Worm (Caenorhabditis elegans): ENCODE data around the gene C37C3.12.

Gene C37C3.12

ce11 chrV:7847687-7848086 is 8.3 kb upstream of the C37C3.12 start:
- no peak for TF ChIP-seq unc-62 (GFP tag; optimal IDR thresholded peaks at IDR 0.05)
- no peak for TF ChIP-seq hmg-20 (GFP tag; IDR thresholded peaks at IDR 0.05)
- TF ChIP-seq lin-40 (tag; optimal IDR thresholded peaks at IDR 0.05): no peak
- no peak for TF ChIP-seq madf-6 (GFP tag; IDR thresholded peaks at IDR 0.05)
- TF ChIP-seq somi-1 (GFP tag; optimal IDR thresholded peaks at IDR 0.05): no peak

- no peak for TF ChIP-seq hmg-20 (GFP tag; IDR thresholded peaks at IDR 0.05)
- no peak for TF ChIP-seq Y95B8A.8 (GFP tag; IDR thresholded peaks at IDR 0.05)
- TF ChIP-seq lin-26 (GFP tag; IDR thresholded peaks at IDR 0.05): no peak
- 0 out of 2 replicates have a peak, but pooled peaks have one; percentile 6 for TF ChIP-seq hmg-1.2 (GFP tag; IDR thresholded peaks at IDR 0.05)
- TF ChIP-seq mes-4 (tag; optimal IDR thresholded peaks at IDR 0.05): no peak
- TF ChIP-seq ceh-27 (GFP tag; optimal IDR thresholded peaks at IDR 0.05): peak; percentile 26
- no peak for TF ChIP-seq pbrm-1 (GFP tag; IDR thresholded peaks at IDR 0.05)
- TF ChIP-seq ama-1 (optimal IDR thresholded peaks at IDR 0.05): peak; percentile 84
- no peak for TF ChIP-seq ama-1 (GFP tag; optimal IDR thresholded peaks at IDR 0.05)
- TF ChIP-seq fkh-3 (tag; optimal IDR thresholded peaks at IDR 0.05): no peak
- no peak for TF ChIP-seq snpc-1.1 (tag; optimal IDR thresholded peaks at IDR 0.05; ENCODE audit: insufficient read depth)
- no peak for TF ChIP-seq ceh-79 (tag; optimal IDR thresholded peaks at IDR 0.05)
- TF ChIP-seq T26A5.8 (tag; optimal IDR thresholded peaks at IDR 0.05): no peak
- TF ChIP-seq ccch-3 (GFP tag; optimal IDR thresholded peaks at IDR 0.05): no peak
Measured at ce11 chrV:7847170-7847569, 7.8 kb upstream of the C37C3.12 start, which contains the start of gene memo-1. TSS of gene memo-1 (minus strand) at chrV:7847171.

- no peak for TF ChIP-seq mel-28 (tag; optimal IDR thresholded peaks at IDR 0.05; ENCODE audit: borderline replicate concordance)
- TF ChIP-seq hlh-12 (tag; optimal IDR thresholded peaks at IDR 0.05): no peak
- no peak for TF ChIP-seq ztf-18 (tag; optimal IDR thresholded peaks at IDR 0.05)
- no peak for TF ChIP-seq him-1 (tag; optimal IDR thresholded peaks at IDR 0.05)
Measured at ce11 chrV:7842228-7842627, 2.8 kb upstream of the C37C3.12 start, which contains the start of gene grd-8. TSS of gene grd-8 (plus strand) at chrV:7842528.

DNA sequence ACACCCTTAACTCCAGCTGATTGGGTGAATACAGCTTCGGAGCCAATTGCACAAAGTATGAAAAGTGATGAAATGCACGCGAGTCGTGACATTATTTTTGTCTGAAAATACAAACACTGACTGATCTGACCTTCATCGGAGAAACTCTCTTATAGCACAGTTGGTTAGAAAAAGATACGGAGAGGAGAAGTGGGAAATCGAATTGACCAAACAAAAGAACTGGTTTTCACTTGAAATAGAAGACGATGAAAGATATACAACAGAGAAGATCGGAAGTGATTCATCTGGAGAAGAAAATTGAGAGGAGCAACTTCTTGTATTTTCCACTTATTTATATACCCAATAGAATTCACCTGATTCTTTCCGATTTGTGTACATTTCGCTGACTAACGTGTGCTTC is 1.6 kb downstream of the C37C3.12 start, which contains the start of gene ttr-33:
ttr-33 (minus strand) TSS at position 101 of the 400 bp plus-strand sequence.
- TF ChIP-seq B0261.1 (tag; optimal IDR thresholded peaks at IDR 0.05): no peak
- no peak for TF ChIP-seq nhr-27 (tag; optimal IDR thresholded peaks at IDR 0.05)
- no peak for TF ChIP-seq F49E8.2 (tag; optimal IDR thresholded peaks at IDR 0.05; ENCODE audit: insufficient read depth)
- TF ChIP-seq let-607 (tag; optimal IDR thresholded peaks at IDR 0.05): no peak
- TF ChIP-seq mxl-1 (tag; optimal IDR thresholded peaks at IDR 0.05): no peak
- TF ChIP-seq egrh-3 (GFP tag; IDR thresholded peaks at IDR 0.05): no peak
- no peak for TF ChIP-seq unc-62 (GFP tag; optimal IDR thresholded peaks at IDR 0.05)
- TF ChIP-seq bed-2 (GFP tag; IDR thresholded peaks at IDR 0.05): no peak
- no peak for TF ChIP-seq Y53G8AR.9 (GFP tag; conservative IDR thresholded peaks at IDR 0.05)
- no peak for TF ChIP-seq ztf-26 (tag; optimal IDR thresholded peaks at IDR 0.05)
- TF ChIP-seq die-1 (tag; optimal IDR thresholded peaks at IDR 0.05): no peak

ce11 chrV:7836911-7837310 is 2.5 kb downstream of the C37C3.12 start, which contains the start of gene txt-5:
TSS of gene txt-5 (minus strand) at chrV:7837134.
- TF ChIP-seq Y95B8A.8 (GFP tag; IDR thresholded peaks at IDR 0.05): no peak
- no peak for TF ChIP-seq Y67H2A.10 (GFP tag; conservative IDR thresholded peaks at IDR 0.05)
- TF ChIP-seq aptf-2 (GFP tag; conservative IDR thresholded peaks at IDR 0.05): no peak
- no peak for TF ChIP-seq K11D2.4 (GFP tag; IDR thresholded peaks at IDR 0.05)
- no peak for TF ChIP-seq snpc-4 (GFP tag; optimal IDR thresholded peaks at IDR 0.05)
- TF ChIP-seq snpc-4 (tag; optimal IDR thresholded peaks at IDR 0.05): no peak
- no peak for TF ChIP-seq B0019.2 (GFP tag; conservative IDR thresholded peaks at IDR 0.05)

Data from whole organism, young adult.